Fruit fly (Drosophila melanogaster): ENCODE data around the gene Ugt36E1.

- TF ChIP-seq CG15696 (tag; optimal IDR thresholded peaks at IDR 0.05): no peak
- TF ChIP-seq caup (GFP tag; optimal IDR thresholded peaks at IDR 0.05; ENCODE audit: severe bottlenecking): no peak
- no peak for TF ChIP-seq br (optimal IDR thresholded peaks at IDR 0.05)
These were observed 41.5 kb upstream of the Ugt36E1 start for dm6 chr2L:18785026-18785600.
